1 fruit fly cellular context compared by ENCODE assay signal in genomic region chr3R:16553459-16554230, dm6.
A peak's percentile ranks its signal among the peaks of the same experiment; 100 is the strongest.
TF ChIP-seq lines count a peak whose summit lies in the region.

No protein-coding gene starts in this region.

TF ChIP-seq in whole organism, embryonic, 481 proteins besides CTCF, POLR2A, EP300 and RAD21 (continued from another document):
- TF ChIP-seq CG9609 (GFP tag; optimal IDR thresholded peaks at IDR 0.05; lab: Kevin White, UChicago) (no peak), D19A (tag; optimal IDR thresholded peaks at IDR 0.05; lab: Kevin White, UChicago) (peak; percentile 40), emc (GFP tag; optimal IDR thresholded peaks at IDR 0.05; lab: Kevin White, UChicago) (no peak), crol (GFP tag; IDR thresholded peaks at IDR 0.05; lab: Robert Waterston, UW) (peak; percentile 92), CG16779 (GFP tag; IDR thresholded peaks at IDR 0.05; lab: Robert Waterston, UW) (no peak), CG11504 (tag; optimal IDR thresholded peaks at IDR 0.05; lab: Kevin White, UChicago) (peak; percentile 44), CG14710 (tag; optimal IDR thresholded peaks at IDR 0.05; lab: Kevin White, UChicago) (peak; percentile 61), phol (tag; optimal IDR thresholded peaks at IDR 0.05; lab: Kevin White, UChicago) (peak; percentile 60), dm (GFP tag; optimal IDR thresholded peaks at IDR 0.05; lab: Kevin White, UChicago) (no peak), Hr51 (GFP tag; optimal IDR thresholded peaks at IDR 0.05; lab: Kevin White, UChicago) (peak in 1 of 2 experiments; percentile 2), insv (GFP tag; optimal IDR thresholded peaks at IDR 0.05; lab: Kevin White, UChicago) (no peak), z (GFP tag; IDR thresholded peaks at IDR 0.05; lab: Robert Waterston, UW) (no peak), BEAF-32 (GFP tag; optimal IDR thresholded peaks at IDR 0.05; lab: Kevin White, UChicago) (no peak), CG18262 (tag; optimal IDR thresholded peaks at IDR 0.05; lab: Kevin White, UChicago) (peak; percentile 57), trem (tag; optimal IDR thresholded peaks at IDR 0.05; lab: Kevin White, UChicago) (no peak), kni (GFP tag; optimal IDR thresholded peaks at IDR 0.05; lab: Kevin White, UChicago) (peak; percentile 1), tap (tag; optimal IDR thresholded peaks at IDR 0.05; lab: Kevin White, UChicago) (peak; percentile 17), twi (tag; optimal IDR thresholded peaks at IDR 0.05; lab: Kevin White, UChicago) (no peak), nerfin-1 (tag; optimal IDR thresholded peaks at IDR 0.05; lab: Kevin White, UChicago) (no peak), CG9727 (GFP tag; optimal IDR thresholded peaks at IDR 0.05; lab: Kevin White, UChicago) (peak; percentile 46), mam (GFP tag; optimal IDR thresholded peaks at IDR 0.05; lab: Kevin White, UChicago) (no peak), zen2 (GFP tag; IDR thresholded peaks at IDR 0.05; lab: Robert Waterston, UW; ENCODE audit: partially characterized antibody) (no peak), lab (GFP tag; optimal IDR thresholded peaks at IDR 0.05; lab: Kevin White, UChicago) (peak; percentile 15), CG30403 (GFP tag; optimal IDR thresholded peaks at IDR 0.05; lab: Kevin White, UChicago) (peak; percentile 20), CG5953 (GFP tag; IDR thresholded peaks at IDR 0.05; lab: Robert Waterston, UW) (no peak), sc (optimal IDR thresholded peaks at IDR 0.05; lab: Kevin White, UChicago) (no peak), sc (GFP tag; optimal IDR thresholded peaks at IDR 0.05; lab: Kevin White, UChicago) (no peak), Meics (GFP tag; optimal IDR thresholded peaks at IDR 0.05; lab: Kevin White, UChicago) (peak; percentile 11), CG2712 (tag; optimal IDR thresholded peaks at IDR 0.05; lab: Kevin White, UChicago) (peak; percentile 18), CG12104 (GFP tag; optimal IDR thresholded peaks at IDR 0.05; lab: Kevin White, UChicago) (peak; percentile 60), CG2678 (tag; optimal IDR thresholded peaks at IDR 0.05; lab: Kevin White, UChicago) (peak; percentile 59), CG4424 (GFP tag; optimal IDR thresholded peaks at IDR 0.05; lab: Kevin White, UChicago) (peak; percentile 18)
